Fruit fly (Drosophila melanogaster): ENCODE measurements around the gene Nemp.

Nemp gene

dm6 chrX:16640260-16641100, 14.3 kb downstream of the Nemp start, which contains the start of the genes SNRPG and mthl1 (continued):
- TF ChIP-seq CG32532 (GFP tag; IDR thresholded peaks at IDR 0.05) (peak; percentile 96), gro (GFP tag; optimal IDR thresholded peaks at IDR 0.05) (no peak), CG12104 (GFP tag; optimal IDR thresholded peaks at IDR 0.05) (peak; percentile 54), CG16863 (GFP tag; optimal IDR thresholded peaks at IDR 0.05) (peak; percentile 51), Chrac-16 (GFP tag; optimal IDR thresholded peaks at IDR 0.05) (peak; percentile 87), CG30020 (tag; optimal IDR thresholded peaks at IDR 0.05) (peak; percentile 94), sens-2 (GFP tag; IDR thresholded peaks at IDR 0.05) (peak; percentile 77), dan (GFP tag; IDR thresholded peaks at IDR 0.05) (peak; percentile 61; the same call in 1 of the 2 replicates), bigmax (GFP tag; optimal IDR thresholded peaks at IDR 0.05) (no peak), CG18764 (GFP tag; optimal IDR thresholded peaks at IDR 0.05) (peak; percentile 59), grn (GFP tag; optimal IDR thresholded peaks at IDR 0.05) (peak; percentile 12), CG15073 (GFP tag; optimal IDR thresholded peaks at IDR 0.05) (peak; percentile 44), cato (GFP tag; optimal IDR thresholded peaks at IDR 0.05; ENCODE audit: borderline replicate concordance) (peak; percentile 62), ash1 (GFP tag; optimal IDR thresholded peaks at IDR 0.05) (no peak), CG11247 (GFP tag; IDR thresholded peaks at IDR 0.05) (peak; percentile 91), CG11398 (GFP tag; optimal IDR thresholded peaks at IDR 0.05) (no peak), pzg (GFP tag; optimal IDR thresholded peaks at IDR 0.05) (peak; percentile 85), crc (GFP tag; optimal IDR thresholded peaks at IDR 0.05) (no peak), CG13894 (tag; optimal IDR thresholded peaks at IDR 0.05) (peak; percentile 63), Tbp (GFP tag; optimal IDR thresholded peaks at IDR 0.05) (no peak), MTF-1 (GFP tag; optimal IDR thresholded peaks at IDR 0.05; ENCODE audit: borderline replicate concordance) (no peak), Rfx (GFP tag; IDR thresholded peaks at IDR 0.05) (peak; percentile 96), Bteb2 (GFP tag; optimal IDR thresholded peaks at IDR 0.05) (peak; percentile 59), cad (GFP tag; optimal IDR thresholded peaks at IDR 0.05) (no peak), CG8944 (GFP tag; optimal IDR thresholded peaks at IDR 0.05) (peak; percentile 72), dati (GFP tag; IDR thresholded peaks at IDR 0.05) (peak; percentile 89), CG10979 (tag; optimal IDR thresholded peaks at IDR 0.05) (peak; percentile 47), lola (GFP tag; optimal IDR thresholded peaks at IDR 0.05) (peak in 2 of 3 experiments; percentile 55 to 74), BtbVII (GFP tag; optimal IDR thresholded peaks at IDR 0.05) (no peak), CG17568 (GFP tag; optimal IDR thresholded peaks at IDR 0.05) (no peak), gt (GFP tag; IDR thresholded peaks at IDR 0.05) (peak; percentile 78), CG12236 (GFP tag; optimal IDR thresholded peaks at IDR 0.05) (no peak), CG3407 (GFP tag; optimal IDR thresholded peaks at IDR 0.05) (peak; percentile 49), CG30403 (GFP tag; optimal IDR thresholded peaks at IDR 0.05) (peak; percentile 86), chm (GFP tag; IDR thresholded peaks at IDR 0.05) (peak; percentile 69), HmgD (GFP tag; optimal IDR thresholded peaks at IDR 0.05) (peak; percentile 38), CG14667 (GFP tag; IDR thresholded peaks at IDR 0.05) (peak; percentile 94), p53 (GFP tag; optimal IDR thresholded peaks at IDR 0.05) (no peak), CG7839 (tag; optimal IDR thresholded peaks at IDR 0.05) (peak; percentile 85), cas (GFP tag; IDR thresholded peaks at IDR 0.05) (peak; percentile 63; the same call in 1 of the 2 replicates), eyg (GFP tag; optimal IDR thresholded peaks at IDR 0.05) (peak; percentile 43), Usf (GFP tag; optimal IDR thresholded peaks at IDR 0.05) (peak; percentile 85), zf30C (GFP tag; optimal IDR thresholded peaks at IDR 0.05) (peak; percentile 29), CG16779 (GFP tag; IDR thresholded peaks at IDR 0.05) (peak; percentile 81), CG4282 (GFP tag; optimal IDR thresholded peaks at IDR 0.05) (peak; percentile 52), CG14710 (tag; optimal IDR thresholded peaks at IDR 0.05) (peak; percentile 100), disco-r (GFP tag; optimal IDR thresholded peaks at IDR 0.05) (peak; percentile 13), Oaz (GFP tag; IDR thresholded peaks at IDR 0.05) (peak; percentile 85), ATbp (GFP tag; optimal IDR thresholded peaks at IDR 0.05) (no peak), Med (GFP tag) (peak; percentile 96)

All from whole organism, embryonic.